Worm (Caenorhabditis elegans) whole organism, L1 larva: ENCODE measurements around the gene col-129.
A peak's percentile ranks its signal among the peaks of the same experiment; 100 is the strongest.
"Not testable (repeated sequence)": the region's sequence is repeated elsewhere in the genome, so short reads cannot be mapped to it uniquely, and the experiment has no call there.

Source experiments
- C04F5.9 ChIP-seq: sonication (generic microtip); optimal IDR thresholded peaks from 2 replicates; lab custom pipeline; 2016; ENCODE audit warnings: missing genetic modification characterization, missing compliant biosample characterization
- F16B12.6 ChIP-seq: fragments of 150-350 bp; optimal IDR thresholded peaks from 2 replicates; lab custom pipeline; 2014; ENCODE audit warnings: missing biosample characterization, missing genetic modification characterization
- alr-1 ChIP-seq: fragments of 200-800 bp; sonication (Bioruptor generic); optimal IDR thresholded peaks from 2 replicates; lab custom pipeline; 2018; ENCODE audit warnings: borderline replicate concordance, mild to moderate bottlenecking, missing genetic modification characterization, missing compliant biosample characterization
- aly-2 ChIP-seq: fragments of 150-350 bp; optimal IDR thresholded peaks from 2 replicates; lab custom pipeline; 2014; ENCODE audit warnings: missing biosample characterization, missing genetic modification characterization
- blmp-1 ChIP-seq: fragments of 150-350 bp; optimal IDR thresholded peaks from 2 replicates; lab custom pipeline; 2014; ENCODE audit warnings: missing biosample characterization, missing genetic modification characterization
- ceh-63 ChIP-seq: fragments of 200-800 bp; sonication (Bioruptor generic); optimal IDR thresholded peaks from 2 replicates; lab custom pipeline; 2018; ENCODE audit warnings: mild to moderate bottlenecking, missing genetic modification characterization, missing compliant biosample characterization
- ceh-8 ChIP-seq: fragments of 200-800 bp; sonication (Bioruptor generic); optimal IDR thresholded peaks from 2 replicates; lab custom pipeline; 2018; ENCODE audit warnings: mild to moderate bottlenecking, missing genetic modification characterization, moderate library complexity, missing compliant biosample characterization
- ceh-82 ChIP-seq, 3 experiments: fragments of 150-350 bp in 1 of 3; sonication (generic microtip) in 2 of 3; optimal IDR thresholded peaks; 2 replicates each; lab custom pipeline; 2014 to 2017; ENCODE audit warnings: missing biosample characterization in 3 of 3, missing genetic modification characterization in 3 of 3
- ceh-90 ChIP-seq: sonication (generic microtip); optimal IDR thresholded peaks from 2 replicates; lab custom pipeline; 2016; ENCODE audit warnings: missing genetic modification characterization, missing compliant biosample characterization
- dpl-1 ChIP-seq, 3 experiments: fragments of 150-350 bp in 2 of 3; sonication (generic microtip) in 1 of 3; optimal IDR thresholded peaks; 2 replicates each; lab custom pipeline; 2014 to 2017; ENCODE audit warnings: missing biosample characterization in 3 of 3, missing genetic modification characterization in 3 of 3, missing genetic modification reagents in 3 of 3
- efl-1 ChIP-seq, 4 experiments: fragments of 150-350 bp; optimal IDR thresholded peaks in 3 of 4; peaks in 1 of 4; 1 replicate in 1 of 4; 2 replicates in 3 of 4; lab custom pipeline; 2014; ENCODE audit warnings: missing biosample characterization in 2 of 4, missing genetic modification characterization in 2 of 4, missing genetic modification reagents in 2 of 4
- efl-3 ChIP-seq: fragments of 200-800 bp; sonication (Bioruptor generic); optimal IDR thresholded peaks from 2 replicates; lab custom pipeline; 2018; ENCODE audit warnings: mild to moderate bottlenecking, missing genetic modification characterization, missing compliant biosample characterization
- egl-13 ChIP-seq: sonication (generic microtip); optimal IDR thresholded peaks from 2 replicates; lab custom pipeline; 2016; ENCODE audit warnings: missing genotype, missing genetic modification reagents, missing genetic modification characterization, missing compliant biosample characterization
- elt-2 ChIP-seq: sonication (generic microtip); optimal IDR thresholded peaks from 2 replicates; lab custom pipeline; 2016; ENCODE audit warnings: missing genetic modification characterization, mild to moderate bottlenecking, inconsistent platforms, missing compliant biosample characterization, missing genetic modification reagents
- ets-5 ChIP-seq: fragments of 200-800 bp; sonication (Bioruptor generic); IDR thresholded peaks from 2 replicates; pipeline ENCODE4 v1.3.6; 2022; ENCODE audit warnings: missing genetic modification characterization, missing compliant biosample characterization
- fkh-10 ChIP-seq: sonication (generic microtip); optimal IDR thresholded peaks from 2 replicates; lab custom pipeline; 2017; ENCODE audit warnings: missing biosample characterization, missing genetic modification reagents, missing genetic modification characterization
- fkh-4 ChIP-seq: sonication (generic microtip); optimal IDR thresholded peaks from 2 replicates; lab custom pipeline; 2016; ENCODE audit warnings: missing compliant biosample characterization, missing genetic modification characterization, borderline replicate concordance
- fkh-8 ChIP-seq: sonication (generic microtip); optimal IDR thresholded peaks from 2 replicates; lab custom pipeline; 2016; ENCODE audit warnings: mild to moderate bottlenecking, missing genetic modification characterization, missing compliant biosample characterization
- hlh-17 ChIP-seq: fragments of 200-800 bp; sonication (Bioruptor generic); optimal IDR thresholded peaks from 2 replicates; lab custom pipeline; 2018; ENCODE audit warnings: missing genetic modification characterization, mild to moderate bottlenecking, missing compliant biosample characterization, moderate library complexity, borderline replicate concordance
- isw-1 ChIP-seq: fragments of 200-800 bp; sonication (Bioruptor generic); IDR thresholded peaks from 2 replicates; pipeline ENCODE4 v1.3.6; 2022; ENCODE audit warnings: missing genetic modification characterization, missing compliant biosample characterization
- jun-1 ChIP-seq: fragments of 150-350 bp; optimal IDR thresholded peaks from 2 replicates; lab custom pipeline; 2014; ENCODE audit warnings: missing biosample characterization, missing genetic modification reagents, missing genetic modification characterization
- lin-15B ChIP-seq: fragments of 150-350 bp; sonication (generic microtip); optimal IDR thresholded peaks from 3 replicates; lab custom pipeline; 2014; ENCODE audit warnings: missing biosample characterization, missing genetic modification characterization
- lin-39 ChIP-seq: fragments of 150-350 bp; optimal IDR thresholded peaks from 2 replicates; lab custom pipeline; 2014; ENCODE audit warnings: missing biosample characterization, missing genetic modification reagents, missing genetic modification characterization
- lir-3 ChIP-seq: sonication (generic microtip); optimal IDR thresholded peaks from 2 replicates; lab custom pipeline; 2016; ENCODE audit warnings: mild to moderate bottlenecking, missing genetic modification characterization, moderate library complexity, missing compliant biosample characterization; ENCODE audit not compliant: poor library complexity
- mdl-1 ChIP-seq, 2 experiments: fragments of 150-350 bp; optimal IDR thresholded peaks; 2 replicates each; lab custom pipeline; 2014 to 2017; ENCODE audit warnings: missing biosample characterization in 2 of 2, missing genetic modification characterization in 2 of 2, inconsistent platforms in 1 of 2
- mep-1 ChIP-seq: fragments of 150-350 bp; optimal IDR thresholded peaks from 2 replicates; lab custom pipeline; 2014; ENCODE audit warnings: missing biosample characterization, missing genetic modification characterization
- nhr-12 ChIP-seq: sonication (generic microtip); optimal IDR thresholded peaks from 2 replicates; lab custom pipeline; 2017; ENCODE audit warnings: missing biosample characterization, missing genetic modification characterization
- nhr-237 ChIP-seq: fragments of 150-350 bp; optimal IDR thresholded peaks from 2 replicates; lab custom pipeline; 2014; ENCODE audit warnings: missing biosample characterization, missing genetic modification characterization
- nhr-28 ChIP-seq: fragments of 150-350 bp; optimal IDR thresholded peaks from 2 replicates; lab custom pipeline; 2014; ENCODE audit warnings: missing biosample characterization, missing genetic modification characterization
- nhr-76 ChIP-seq: sonication (generic microtip); optimal IDR thresholded peaks from 2 replicates; lab custom pipeline; 2017; ENCODE audit warnings: missing biosample characterization, missing genetic modification characterization
- nhr-84 ChIP-seq: sonication (generic microtip); optimal IDR thresholded peaks from 2 replicates; lab custom pipeline; 2017; ENCODE audit warnings: missing biosample characterization, missing genetic modification characterization
- nhr-85 ChIP-seq: sonication (generic microtip); peaks from one replicate; lab custom pipeline; 2016; ENCODE audit warnings: missing genetic modification characterization, inconsistent platforms, missing compliant biosample characterization
- pax-3 ChIP-seq: fragments of 200-800 bp; sonication (Bioruptor generic); optimal IDR thresholded peaks from 2 replicates; lab custom pipeline; 2018; ENCODE audit warnings: mild to moderate bottlenecking, missing genetic modification characterization, moderate library complexity, missing compliant biosample characterization
- skn-1 ChIP-seq: fragments of 150-350 bp; optimal IDR thresholded peaks from 2 replicates; lab custom pipeline; 2014; ENCODE audit warnings: missing biosample characterization, missing genetic modification characterization
- snpc-4 ChIP-seq: fragments of 150-350 bp; optimal IDR thresholded peaks from 2 replicates; lab custom pipeline; 2014; ENCODE audit warnings: missing biosample characterization, missing genetic modification characterization
- snu-23 ChIP-seq: sonication (generic microtip); optimal IDR thresholded peaks from 2 replicates; lab custom pipeline; 2016; ENCODE audit warnings: missing genetic modification characterization, missing compliant biosample characterization
- sox-4 ChIP-seq: sonication (generic microtip); optimal IDR thresholded peaks from 2 replicates; lab custom pipeline; 2016; ENCODE audit warnings: missing genetic modification characterization, missing compliant biosample characterization
- tbx-2 ChIP-seq: sonication (generic microtip); optimal IDR thresholded peaks from 2 replicates; lab custom pipeline; 2016; ENCODE audit warnings: missing genetic modification characterization, missing compliant biosample characterization
- tlp-1 ChIP-seq: fragments of 150-350 bp; optimal IDR thresholded peaks from 2 replicates; lab custom pipeline; 2014; ENCODE audit warnings: missing biosample characterization, missing genetic modification characterization
- unc-86 ChIP-seq: sonication (generic microtip); optimal IDR thresholded peaks from 2 replicates; lab custom pipeline; 2016; ENCODE audit warnings: missing genetic modification characterization, missing compliant biosample characterization
- unc-98 ChIP-seq: fragments of 200-800 bp; sonication (Bioruptor generic); IDR thresholded peaks from 2 replicates; pipeline ENCODE4 v1.3.6; 2022; ENCODE audit warnings: missing genetic modification characterization, missing compliant biosample characterization
- vab-15 ChIP-seq: sonication (generic microtip); optimal IDR thresholded peaks from 2 replicates; lab custom pipeline; 2017; ENCODE audit warnings: missing genotype, mild to moderate bottlenecking, missing genetic modification characterization, missing compliant biosample characterization
- ztf-11 ChIP-seq, 2 experiments: sonication (generic microtip); optimal IDR thresholded peaks; 2 replicates each; lab custom pipeline; 2016 to 2017; ENCODE audit warnings: missing genetic modification characterization in 2 of 2, missing biosample characterization in 1 of 2, missing compliant biosample characterization in 1 of 2

col-129 gene

ce11 chrIV:12140959-12141358 is 30.7 kb upstream of the col-129 start, which contains the start of gene B0001.8:
TSS of gene B0001.8 (minus strand) at chrIV:12141059.
- TF ChIP-seq snpc-4 (tag; lab: Kevin White, UChicago) (no peak), fkh-4 (tag; lab: Kevin White, UChicago) (no peak), unc-98 (GFP tag; lab: Robert Waterston, UW) (no peak), lir-3 (tag; lab: Kevin White, UChicago) (no peak), egl-13 (no peak), sox-4 (tag; lab: Kevin White, UChicago) (no peak), lin-39 (no peak), fkh-8 (no peak), elt-2 (no peak), aly-2 (no peak), ets-5 (no peak), jun-1 (tag; lab: Kevin White, UChicago) (no peak), nhr-237 (tag; lab: Kevin White, UChicago) (no peak), nhr-12 (tag; lab: Kevin White, UChicago) (no peak), pax-3 (tag; lab: Kevin White, UChicago) (no peak), ceh-90 (tag; lab: Kevin White, UChicago) (no peak), isw-1 (GFP tag; lab: Robert Waterston, UW) (no peak), nhr-76 (tag; lab: Kevin White, UChicago) (no peak)

- TF ChIP-seq lin-15B (tag; lab: Kevin White, UChicago); alr-1; mdl-1 (tag; optimal IDR thresholded peaks at IDR 0.05; lab: Kevin White, UChicago): not testable (repeated sequence)
Measured at ce11 chrIV:12138093-12138492, 27.9 kb upstream of the col-129 start, which contains the start of gene B0001.4. TSS of gene B0001.4 (minus strand) at chrIV:12138193.

ce11 chrIV:12134991-12135390 is 24.8 kb upstream of the col-129 start:
- TF ChIP-seq nhr-12 (tag; lab: Kevin White, UChicago) (no peak), blmp-1 (tag; lab: Kevin White, UChicago) (no peak), nhr-85 (tag; lab: Kevin White, UChicago) (peak; percentile 44), ceh-8 (peak; percentile 78), fkh-4 (tag; lab: Kevin White, UChicago) (no peak), ztf-11 (tag; optimal IDR thresholded peaks at IDR 0.05; lab: Kevin White, UChicago) (no peak)

ce11 chrIV:12133776-12134175 is 23.5 kb upstream of the col-129 start:
- TF ChIP-seq tlp-1 (tag; lab: Kevin White, UChicago) (no peak), mep-1 (tag; lab: Kevin White, UChicago) (peak; percentile 18), nhr-84 (no peak), F16B12.6 (tag; lab: Kevin White, UChicago) (no peak), vab-15 (tag; lab: Kevin White, UChicago) (no peak), blmp-1 (tag; lab: Kevin White, UChicago) (peak; percentile 27), nhr-85 (tag; lab: Kevin White, UChicago) (peak; percentile 71)

ce11 chrIV:12131308-12132072 is 21.3 kb upstream of the col-129 start:
- TF ChIP-seq hlh-17 (GFP tag; lab: Kevin White, UChicago) (no peak), ceh-90 (tag; lab: Kevin White, UChicago) (no peak), efl-3 (no peak), tlp-1 (tag; lab: Kevin White, UChicago) (no peak), skn-1 (no peak), efl-1 (optimal IDR thresholded peaks at IDR 0.05; lab: Kevin White, UChicago) (no peak), efl-1 (GFP tag; optimal IDR thresholded peaks at IDR 0.05 in 1 of 2; lab: Kevin White, UChicago) (peak in 1 of 2 experiments; percentile 55), unc-86 (tag; lab: Kevin White, UChicago) (no peak), nhr-28 (no peak), ceh-82 (tag; optimal IDR thresholded peaks at IDR 0.05; lab: Kevin White, UChicago) (no peak), tbx-2 (tag; lab: Kevin White, UChicago) (no peak), dpl-1 (GFP tag; optimal IDR thresholded peaks at IDR 0.05; lab: Kevin White, UChicago) (no peak), nhr-85 (tag; lab: Kevin White, UChicago) (peak; percentile 9), ceh-63 (GFP tag; lab: Kevin White, UChicago) (no peak), C04F5.9 (no peak), fkh-4 (tag; lab: Kevin White, UChicago) (no peak), snu-23 (GFP tag; lab: Kevin White, UChicago) (no peak), snpc-4 (tag; lab: Kevin White, UChicago) (peak; percentile 59), fkh-10 (GFP tag; lab: Kevin White, UChicago) (no peak)
